Worm (Caenorhabditis elegans) whole organism, mixed stage, embryonic: Measurements from ENCODE around the gene C39E9.7.
A peak's percentile ranks its signal among the peaks of the same experiment; 100 is the strongest.

Source experiments
- M03D4.4 ChIP-seq: sonication (generic microtip); optimal IDR thresholded peaks from 2 replicates; lab custom pipeline; 2017; ENCODE audit warnings: mild to moderate bottlenecking, missing genetic modification characterization, missing compliant biosample characterization
- bed-3 ChIP-seq: fragments of 200-800 bp; sonication (Bioruptor generic); optimal IDR thresholded peaks from 3 replicates; lab custom pipeline; 2018; ENCODE audit warnings: mild to moderate bottlenecking, missing genetic modification characterization, moderate library complexity, missing compliant biosample characterization
- blmp-1 ChIP-seq: fragments of 150-350 bp; optimal IDR thresholded peaks from 2 replicates; lab custom pipeline; 2014; ENCODE audit warnings: missing biosample characterization, missing genetic modification characterization
- ceh-39 ChIP-seq: fragments of 150-350 bp; optimal IDR thresholded peaks from 2 replicates; lab custom pipeline; 2014; ENCODE audit warnings: missing biosample characterization, missing genetic modification characterization
- ceh-83 ChIP-seq: fragments of 200-800 bp; sonication (Bioruptor generic); optimal IDR thresholded peaks from 2 replicates; lab custom pipeline; 2018; ENCODE audit warnings: mild to moderate bottlenecking, missing genetic modification characterization, missing compliant biosample characterization
- ces-1 ChIP-seq: fragments of 150-350 bp; optimal IDR thresholded peaks from 2 replicates; lab custom pipeline; 2014; ENCODE audit warnings: missing biosample characterization, missing genetic modification reagents, missing genetic modification characterization
- cnd-1 ChIP-seq: fragments of 200-800 bp; sonication (Bioruptor generic); optimal IDR thresholded peaks from 2 replicates; lab custom pipeline; 2018; ENCODE audit warnings: mild to moderate bottlenecking, missing genetic modification characterization, missing compliant biosample characterization
- elt-1 ChIP-seq: sonication (generic microtip); optimal IDR thresholded peaks from 2 replicates; lab custom pipeline; 2017; ENCODE audit warnings: missing genetic modification characterization, mild to moderate bottlenecking, missing compliant biosample characterization, antibody characterized with exemption, moderate library complexity, borderline replicate concordance; ENCODE audit not compliant: insufficient read depth
- flh-1 ChIP-seq: fragments of 200-800 bp; sonication (Bioruptor generic); optimal IDR thresholded peaks from 2 replicates; lab custom pipeline; 2018; ENCODE audit warnings: mild to moderate bottlenecking, missing genetic modification characterization, moderate library complexity, missing compliant biosample characterization
- ham-2 ChIP-seq: fragments of 200-800 bp; sonication (Bioruptor generic); optimal IDR thresholded peaks from 2 replicates; lab custom pipeline; 2018; ENCODE audit warnings: mild to moderate bottlenecking, missing genetic modification characterization, missing compliant biosample characterization
- hlh-1 ChIP-seq: fragments of 150-350 bp; optimal IDR thresholded peaks from 2 replicates; lab custom pipeline; 2014; ENCODE audit warnings: missing biosample characterization, missing genetic modification reagents, missing genetic modification characterization
- lin-13 ChIP-seq: fragments of 150-350 bp; optimal IDR thresholded peaks from 2 replicates; lab custom pipeline; 2014; ENCODE audit warnings: missing biosample characterization, missing genetic modification characterization
- lsy-2 ChIP-seq: fragments of 150-350 bp; optimal IDR thresholded peaks from 2 replicates; lab custom pipeline; 2014; ENCODE audit warnings: missing biosample characterization, missing genetic modification characterization
- mab-5 ChIP-seq: fragments of 150-350 bp; optimal IDR thresholded peaks from 2 replicates; lab custom pipeline; 2014; ENCODE audit warnings: missing biosample characterization, missing genetic modification characterization
- mep-1 ChIP-seq: fragments of 150-350 bp; optimal IDR thresholded peaks from 2 replicates; lab custom pipeline; 2017; ENCODE audit warnings: missing biosample characterization, missing genetic modification reagents, missing genetic modification characterization, inconsistent platforms
- mls-2 ChIP-seq: sonication (generic microtip); optimal IDR thresholded peaks from 2 replicates; lab custom pipeline; 2016; ENCODE audit warnings: mild to moderate bottlenecking, missing genetic modification characterization, moderate library complexity, missing compliant biosample characterization
- nhr-12 ChIP-seq: fragments of 150-350 bp; optimal IDR thresholded peaks from 2 replicates; lab custom pipeline; 2014; ENCODE audit warnings: missing biosample characterization, missing genetic modification characterization
- nhr-2 ChIP-seq: fragments of 150-350 bp; optimal IDR thresholded peaks from 2 replicates; lab custom pipeline; 2014; ENCODE audit warnings: missing biosample characterization, missing genetic modification characterization
- nhr-28 ChIP-seq: fragments of 150-350 bp; optimal IDR thresholded peaks from 2 replicates; lab custom pipeline; 2014; ENCODE audit warnings: missing biosample characterization, missing genetic modification characterization
- nhr-76 ChIP-seq: sonication (generic microtip); optimal IDR thresholded peaks from 2 replicates; lab custom pipeline; 2017; ENCODE audit warnings: missing biosample characterization, missing genetic modification characterization
- sem-2 ChIP-seq: fragments of 200-800 bp; sonication (Bioruptor generic); optimal IDR thresholded peaks from 2 replicates; lab custom pipeline; 2018; ENCODE audit warnings: mild to moderate bottlenecking, missing genetic modification characterization, missing compliant biosample characterization
- snpc-4 ChIP-seq: fragments of 150-350 bp; optimal IDR thresholded peaks from 2 replicates; lab custom pipeline; 2014; ENCODE audit warnings: missing biosample characterization, missing genetic modification characterization
- sptf-1 ChIP-seq: sonication (generic microtip); optimal IDR thresholded peaks from 2 replicates; lab custom pipeline; 2017; ENCODE audit warnings: mild to moderate bottlenecking, missing genetic modification characterization, moderate library complexity, missing compliant biosample characterization
- tbx-8 ChIP-seq: fragments of 200-800 bp; sonication (Bioruptor generic); optimal IDR thresholded peaks from 2 replicates; lab custom pipeline; 2018; ENCODE audit warnings: mild to moderate bottlenecking, missing genetic modification characterization, moderate library complexity, missing compliant biosample characterization
- unc-120 ChIP-seq: sonication (generic microtip); optimal IDR thresholded peaks from 2 replicates; lab custom pipeline; 2017; ENCODE audit warnings: missing genetic modification characterization, missing compliant biosample characterization; ENCODE audit not compliant: poor library complexity, severe bottlenecking
- unc-39 ChIP-seq: fragments of 150-350 bp; optimal IDR thresholded peaks from 2 replicates; lab custom pipeline; 2014; ENCODE audit warnings: missing biosample characterization, missing genetic modification characterization
- unc-62 ChIP-seq: fragments of 150-350 bp; optimal IDR thresholded peaks from 2 replicates; lab custom pipeline; 2014; ENCODE audit warnings: missing biosample characterization, missing genetic modification reagents, missing genetic modification characterization
- ztf-11 ChIP-seq: fragments of 150-350 bp; optimal IDR thresholded peaks from 2 replicates; lab custom pipeline; 2014; ENCODE audit warnings: missing biosample characterization, missing genetic modification characterization

C39E9.7 gene

ce11 chrIV:13090967-13091366 is 14.4 kb upstream of the C39E9.7 start, which contains the start of gene col-132:
Gene col-132, minus strand, starts transcription at chrIV:13091067.
- no peak for TF ChIP-seq hlh-1 (tag; lab: Kevin White, UChicago)
- TF ChIP-seq flh-1: no peak
- no peak for TF ChIP-seq tbx-8 (GFP tag; lab: Kevin White, UChicago)
- no peak for TF ChIP-seq elt-1 (tag; lab: Kevin White, UChicago)

ce11 chrIV:13089671-13090242 is 13.2 kb upstream of the C39E9.7 start:
- no peak for TF ChIP-seq mls-2 (tag; lab: Kevin White, UChicago)
- TF ChIP-seq sptf-1 (tag; lab: Kevin White, UChicago): peak; percentile 16
- TF ChIP-seq snpc-4 (tag; lab: Kevin White, UChicago): no peak

- TF ChIP-seq sptf-1 (tag; lab: Kevin White, UChicago) (no peak), unc-39 (no peak), nhr-12 (tag; lab: Kevin White, UChicago) (no peak), unc-62 (no peak), lin-13 (tag; lab: Kevin White, UChicago) (no peak), elt-1 (tag; lab: Kevin White, UChicago) (no peak), nhr-2 (tag; lab: Kevin White, UChicago) (no peak), unc-120 (no peak), nhr-28 (tag; lab: Kevin White, UChicago) (no peak), blmp-1 (tag; lab: Kevin White, UChicago) (no peak)
Measured at ce11 chrIV:13086705-13087104, 10.2 kb upstream of the C39E9.7 start, which contains the start of gene spin-2. Gene spin-2, plus strand, starts transcription at chrIV:13087005.

- TF ChIP-seq unc-120: no peak
- no peak for TF ChIP-seq bed-3 (GFP tag; lab: Kevin White, UChicago)
- no peak for TF ChIP-seq blmp-1 (tag; lab: Kevin White, UChicago)
- no peak for TF ChIP-seq ceh-39 (tag; lab: Kevin White, UChicago)
- no peak for TF ChIP-seq mab-5 (tag; lab: Kevin White, UChicago)
- no peak for TF ChIP-seq unc-62
- TF ChIP-seq, all 35 proteins: peak for 0
Measured at ce11 chrIV:13085675-13086074, 9.2 kb upstream of the C39E9.7 start.

- no peak for TF ChIP-seq flh-1
- TF ChIP-seq lin-13 (tag; lab: Kevin White, UChicago): no peak
- no peak for TF ChIP-seq cnd-1 (tag; lab: Kevin White, UChicago)
- TF ChIP-seq ces-1 (GFP tag; lab: Kevin White, UChicago): no peak
- no peak for TF ChIP-seq M03D4.4 (tag; lab: Kevin White, UChicago)
- TF ChIP-seq mep-1 (tag; lab: Kevin White, UChicago): no peak
- TF ChIP-seq sptf-1 (tag; lab: Kevin White, UChicago): no peak
- TF ChIP-seq ceh-83 (GFP tag; lab: Kevin White, UChicago): no peak
Measured at ce11 chrIV:13082836-13083763, 6.6 kb upstream of the C39E9.7 start.

- TF ChIP-seq unc-62: no peak
- TF ChIP-seq sem-2 (GFP tag; lab: Kevin White, UChicago): no peak
- TF ChIP-seq bed-3 (GFP tag; lab: Kevin White, UChicago): no peak
- TF ChIP-seq mls-2 (tag; lab: Kevin White, UChicago): no peak
- TF ChIP-seq ceh-39 (tag; lab: Kevin White, UChicago): no peak
- TF ChIP-seq elt-1 (tag; lab: Kevin White, UChicago): no peak
- no peak for TF ChIP-seq blmp-1 (tag; lab: Kevin White, UChicago)
- no peak for TF ChIP-seq lsy-2 (tag; lab: Kevin White, UChicago)
- no peak for TF ChIP-seq unc-39
- no peak for TF ChIP-seq nhr-76 (tag; lab: Kevin White, UChicago)
- no peak for TF ChIP-seq ham-2 (GFP tag; lab: Kevin White, UChicago)
- TF ChIP-seq mep-1 (tag; lab: Kevin White, UChicago): no peak
- no peak for TF ChIP-seq tbx-8 (GFP tag; lab: Kevin White, UChicago)
- TF ChIP-seq ces-1 (GFP tag; lab: Kevin White, UChicago): no peak
- no peak for TF ChIP-seq mab-5 (tag; lab: Kevin White, UChicago)
- no peak for TF ChIP-seq nhr-12 (tag; lab: Kevin White, UChicago)
- no peak for TF ChIP-seq ztf-11
- TF ChIP-seq ceh-83 (GFP tag; lab: Kevin White, UChicago): no peak
Measured at ce11 chrIV:13082106-13082505, 5.6 kb upstream of the C39E9.7 start.
